Fruit fly (Drosophila melanogaster): ENCODE data around the gene Frl.

Gene Frl

dm6 chr3L:14004041-14004407 lies 49.0 kb upstream of the Frl start (continued):
- TF ChIP-seq dsf (GFP tag; optimal IDR thresholded peaks at IDR 0.05; ENCODE audit: borderline replicate concordance) (no peak), N (GFP tag; optimal IDR thresholded peaks at IDR 0.05) (no peak), usp (GFP tag; optimal IDR thresholded peaks at IDR 0.05) (no peak), CrebA (GFP tag; optimal IDR thresholded peaks at IDR 0.05; ENCODE audit: borderline replicate concordance) (no peak), Dif (GFP tag; optimal IDR thresholded peaks at IDR 0.05; ENCODE audit: partially characterized antibody) (peak; percentile 59), sv (GFP tag; optimal IDR thresholded peaks at IDR 0.05) (no peak)

- no peak for TF ChIP-seq Myc (optimal IDR thresholded peaks at IDR 0.05)
- TF ChIP-seq Hr78 (GFP tag; optimal IDR thresholded peaks at IDR 0.05), result no peak
- TF ChIP-seq h (GFP tag; optimal IDR thresholded peaks at IDR 0.05), result peak; percentile 99
- TF ChIP-seq HLH106 (tag; optimal IDR thresholded peaks at IDR 0.05), result peak; percentile 90
- TF ChIP-seq pan (optimal IDR thresholded peaks at IDR 0.05), result no peak
- TF ChIP-seq brk (GFP tag; optimal IDR thresholded peaks at IDR 0.05), result no peak
- TF ChIP-seq fru (GFP tag; optimal IDR thresholded peaks at IDR 0.05), result peak; percentile 99
- TF ChIP-seq dsf (GFP tag; optimal IDR thresholded peaks at IDR 0.05; ENCODE audit: borderline replicate concordance), result peak; percentile 75
- no peak for TF ChIP-seq sage (GFP tag; optimal IDR thresholded peaks at IDR 0.05)
- peak; percentile 99 for TF ChIP-seq ey (GFP tag; optimal IDR thresholded peaks at IDR 0.05)
- TF ChIP-seq CG32264 (GFP tag; optimal IDR thresholded peaks at IDR 0.05), result peak; percentile 98
- TF ChIP-seq Sp1 (GFP tag; optimal IDR thresholded peaks at IDR 0.05), result peak; percentile 95
- peak; percentile 89 for TF ChIP-seq Hr83 (GFP tag; optimal IDR thresholded peaks at IDR 0.05; ENCODE audit: poor library complexity, severe bottlenecking)
- no peak for TF ChIP-seq Jra (GFP tag; optimal IDR thresholded peaks at IDR 0.05)
- TF ChIP-seq CrebA (GFP tag; optimal IDR thresholded peaks at IDR 0.05; ENCODE audit: borderline replicate concordance), result no peak
- no peak for TF ChIP-seq Vsx2 (GFP tag; optimal IDR thresholded peaks at IDR 0.05; ENCODE audit: partially characterized antibody)
- TF ChIP-seq OdsH (GFP tag; optimal IDR thresholded peaks at IDR 0.05), result peak; percentile 99
- TF ChIP-seq tai (GFP tag; optimal IDR thresholded peaks at IDR 0.05), result no peak
- no peak for TF ChIP-seq N (GFP tag; optimal IDR thresholded peaks at IDR 0.05)
- no peak for TF ChIP-seq dl (GFP tag; optimal IDR thresholded peaks at IDR 0.05; ENCODE audit: insufficient read depth in 1 of 2, partially characterized antibody in 2 of 2)
- TF ChIP-seq GATAd (GFP tag; optimal IDR thresholded peaks at IDR 0.05), result no peak
- TF ChIP-seq br (GFP tag; optimal IDR thresholded peaks at IDR 0.05), result peak; percentile 99
- no peak for TF ChIP-seq Dfd (GFP tag; optimal IDR thresholded peaks at IDR 0.05)
- peak; percentile 41 for TF ChIP-seq jim (GFP tag; optimal IDR thresholded peaks at IDR 0.05)
- peak; percentile 97 for TF ChIP-seq psq (GFP tag; optimal IDR thresholded peaks at IDR 0.05)
- peak; percentile 96 to 99 for TF ChIP-seq foxo (GFP tag; optimal IDR thresholded peaks at IDR 0.05)
- TF ChIP-seq Rel (GFP tag; optimal IDR thresholded peaks at IDR 0.05), result peak; percentile 91
- peak; percentile 95 for TF ChIP-seq Rel (tag; optimal IDR thresholded peaks at IDR 0.05)
- TF ChIP-seq CG9705 (GFP tag; optimal IDR thresholded peaks at IDR 0.05), result peak; percentile 82
- no peak for TF ChIP-seq lola (GFP tag; optimal IDR thresholded peaks at IDR 0.05)
- peak; percentile 96 for TF ChIP-seq dmrt93B (GFP tag; optimal IDR thresholded peaks at IDR 0.05)
- TF ChIP-seq rgr (GFP tag; optimal IDR thresholded peaks at IDR 0.05), result peak; percentile 99
- no peak for TF ChIP-seq Dif (GFP tag; optimal IDR thresholded peaks at IDR 0.05; ENCODE audit: partially characterized antibody)
- TF ChIP-seq Hnf4 (GFP tag; optimal IDR thresholded peaks at IDR 0.05), result no peak
- peak; percentile 95 for TF ChIP-seq sv (GFP tag; optimal IDR thresholded peaks at IDR 0.05)
- TF ChIP-seq usp (GFP tag; optimal IDR thresholded peaks at IDR 0.05), result no peak
- TF ChIP-seq Mio (GFP tag; optimal IDR thresholded peaks at IDR 0.05), result peak; percentile 90
- TF ChIP-seq Abd-B (GFP tag; optimal IDR thresholded peaks at IDR 0.05), result no peak
- TF ChIP-seq woc (GFP tag; optimal IDR thresholded peaks at IDR 0.05), result peak; percentile 94
Observed at dm6 chr3L:14004963-14005458, 48.0 kb upstream of the Frl start.

All from whole organism, wandering third instar larva.